Worm (Caenorhabditis elegans): ENCODE measurements around the gene sri-1.

DNA sequence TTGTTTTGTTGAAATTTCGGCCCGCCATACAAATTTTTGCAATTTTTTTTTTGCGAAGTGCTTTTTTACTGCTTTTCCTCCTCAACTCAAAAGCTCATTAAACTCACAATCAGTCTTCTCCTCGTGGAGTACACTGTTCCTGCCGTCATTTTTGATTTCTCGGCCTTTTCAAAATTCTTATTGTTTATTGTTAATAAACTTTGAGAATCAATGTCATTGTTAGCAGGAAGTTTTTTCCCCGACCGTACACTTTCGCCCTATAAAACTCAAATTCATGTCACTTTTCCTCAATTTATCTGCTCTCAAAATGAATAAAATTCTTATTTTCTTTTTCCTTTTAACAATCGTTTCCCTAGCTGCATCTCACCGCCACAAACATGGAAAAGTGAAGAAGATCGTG is 8.4 kb upstream of the sri-1 start, which contains the start of gene clec-232:
- TF ChIP-seq T23F11.4 (GFP tag; optimal IDR thresholded peaks at IDR 0.05), result no peak
- TF ChIP-seq tbx-2 (tag; optimal IDR thresholded peaks at IDR 0.05), result no peak
- TF ChIP-seq dmd-4 (tag; optimal IDR thresholded peaks at IDR 0.05; ENCODE audit: borderline replicate concordance), result no peak
- no peak for TF ChIP-seq fkh-10 (GFP tag; optimal IDR thresholded peaks at IDR 0.05)
- TF ChIP-seq nfya-1 (tag; optimal IDR thresholded peaks at IDR 0.05), result no peak
- no peak for TF ChIP-seq ama-1 (optimal IDR thresholded peaks at IDR 0.05)
- TF ChIP-seq pqm-1 (tag; optimal IDR thresholded peaks at IDR 0.05), result no peak
- no peak for TF ChIP-seq pros-1 (tag; optimal IDR thresholded peaks at IDR 0.05)
- TF ChIP-seq dve-1 (tag; optimal IDR thresholded peaks at IDR 0.05), result no peak
- no peak for TF ChIP-seq ceh-24 (tag; optimal IDR thresholded peaks at IDR 0.05)
- TF ChIP-seq gmeb-2 (tag; optimal IDR thresholded peaks at IDR 0.05), result no peak
- no peak for TF ChIP-seq mec-3 (tag; optimal IDR thresholded peaks at IDR 0.05; ENCODE audit: borderline replicate concordance)
- TF ChIP-seq ceh-45 (GFP tag; IDR thresholded peaks at IDR 0.05), result no peak
- TF ChIP-seq nhr-11 (tag; optimal IDR thresholded peaks at IDR 0.05), result no peak
